Worm (Caenorhabditis elegans): ENCODE measurements around the gene srj-20.

The srj-20 gene

DNA sequence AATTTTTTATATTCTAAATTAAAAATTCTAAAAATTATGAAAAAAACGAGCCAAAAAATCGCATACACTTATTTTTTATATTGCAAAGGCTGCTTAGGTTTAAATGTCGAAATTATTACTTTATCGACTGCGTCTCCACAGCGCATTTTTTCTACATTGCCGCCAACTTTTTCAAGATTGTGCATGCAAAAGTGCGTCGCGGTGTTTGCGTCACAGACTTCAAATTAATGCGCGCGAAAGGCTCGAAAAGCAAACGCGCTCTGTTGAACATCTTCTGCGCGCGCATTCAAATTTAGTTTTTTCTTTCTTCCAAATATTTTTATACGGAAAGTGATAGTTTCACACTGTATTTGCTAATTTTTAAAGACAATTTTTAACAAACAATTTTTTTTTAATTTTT lies 27.5 kb upstream of the srj-20 start (continued):
- TF ChIP-seq F55B11.4 (tag; optimal IDR thresholded peaks at IDR 0.05; ENCODE audit: borderline replicate concordance, insufficient read depth) = no peak
- TF ChIP-seq F57A8.1 (GFP tag; optimal IDR thresholded peaks at IDR 0.05) = no peak
- peak; percentile 81; the same call in 1 of the 2 replicates for TF ChIP-seq madf-3 (GFP tag; IDR thresholded peaks at IDR 0.05)
- TF ChIP-seq F37B4.10 (GFP tag; IDR thresholded peaks at IDR 0.05) = peak; percentile 85; the same call in 1 of the 2 replicates
- TF ChIP-seq unc-130 (GFP tag; optimal IDR thresholded peaks at IDR 0.05) = peak; percentile 38
- peak; percentile 82 for TF ChIP-seq ceh-27 (GFP tag; optimal IDR thresholded peaks at IDR 0.05)
- TF ChIP-seq B0035.1 (tag; optimal IDR thresholded peaks at IDR 0.05) = peak; percentile 22
- peak; percentile 67; the same call in 1 of the 2 replicates for TF ChIP-seq hmg-20 (GFP tag; IDR thresholded peaks at IDR 0.05)
- TF ChIP-seq lag-1 (GFP tag; IDR thresholded peaks at IDR 0.05) = no peak
- TF ChIP-seq rec-8 (tag; optimal IDR thresholded peaks at IDR 0.05) = no peak
- peak; percentile 80 for TF ChIP-seq madf-6 (GFP tag; IDR thresholded peaks at IDR 0.05)
- 0 out of 2 replicates have a peak, but pooled peaks have one; percentile 58 for TF ChIP-seq cebp-2 (GFP tag; IDR thresholded peaks at IDR 0.05)
- no peak for TF ChIP-seq mes-4 (tag; optimal IDR thresholded peaks at IDR 0.05)
- TF ChIP-seq hlh-12 (tag; optimal IDR thresholded peaks at IDR 0.05) = no peak
- TF ChIP-seq fkh-3 (tag; optimal IDR thresholded peaks at IDR 0.05) = no peak
- TF ChIP-seq dpff-1 (tag; optimal IDR thresholded peaks at IDR 0.05) = no peak
- TF ChIP-seq gei-17 (GFP tag; optimal IDR thresholded peaks at IDR 0.05) = peak; percentile 67
- peak; percentile 92 for TF ChIP-seq nfyb-1 (GFP tag; IDR thresholded peaks at IDR 0.05)
- TF ChIP-seq let-526 (GFP tag; IDR thresholded peaks at IDR 0.05) = peak; percentile 69; the same call in 1 of the 2 replicates
- TF ChIP-seq nhr-179 (tag; optimal IDR thresholded peaks at IDR 0.05) = no peak
- peak; percentile 95 for TF ChIP-seq pbrm-1 (GFP tag; IDR thresholded peaks at IDR 0.05)
- TF ChIP-seq egl-18 (GFP tag; IDR thresholded peaks at IDR 0.05) = 0 out of 2 replicates have a peak, but pooled peaks have one; percentile 71
- peak; percentile 35 for TF ChIP-seq nhr-80 (tag; optimal IDR thresholded peaks at IDR 0.05)
- TF ChIP-seq repo-1 (tag; optimal IDR thresholded peaks at IDR 0.05) = peak; percentile 47
- no peak for TF ChIP-seq F10E7.11 (tag; optimal IDR thresholded peaks at IDR 0.05)
- no peak for TF ChIP-seq die-1 (tag; optimal IDR thresholded peaks at IDR 0.05)
- no peak for TF ChIP-seq akir-1 (GFP tag; optimal IDR thresholded peaks at IDR 0.05)
- TF ChIP-seq lin-54 (GFP tag; optimal IDR thresholded peaks at IDR 0.05) = peak; percentile 98
- TF ChIP-seq pha-4 (tag; optimal IDR thresholded peaks at IDR 0.05) = no peak
- no peak for TF ChIP-seq F52B5.7 (tag; optimal IDR thresholded peaks at IDR 0.05)
- TF ChIP-seq ztf-6 (GFP tag; IDR thresholded peaks at IDR 0.05) = no peak
- TF ChIP-seq Y53F4B.3 (GFP tag; IDR thresholded peaks at IDR 0.05) = no peak
- peak; percentile 51; the same call in 1 of the 2 replicates for TF ChIP-seq lin-26 (GFP tag; IDR thresholded peaks at IDR 0.05)
- no peak for TF ChIP-seq ztf-25 (GFP tag; IDR thresholded peaks at IDR 0.05)
- no peak for TF ChIP-seq snpc-1.1 (tag; optimal IDR thresholded peaks at IDR 0.05; ENCODE audit: insufficient read depth)
- peak; percentile 88 for TF ChIP-seq K11D2.4 (GFP tag; IDR thresholded peaks at IDR 0.05)
- no peak for TF ChIP-seq hlh-26 (GFP tag; conservative IDR thresholded peaks at IDR 0.05)
- no peak for TF ChIP-seq him-1 (tag; optimal IDR thresholded peaks at IDR 0.05)
- TF ChIP-seq tlf-1 (GFP tag; optimal IDR thresholded peaks at IDR 0.05) = peak; percentile 71
- TF ChIP-seq Y56A3A.18 (GFP tag; IDR thresholded peaks at IDR 0.05) = no peak; the same call in 1 of the 2 replicates
- TF ChIP-seq aptf-2 (GFP tag; conservative IDR thresholded peaks at IDR 0.05) = peak; percentile 53; the same call in 1 of the 2 replicates
- no peak for TF ChIP-seq ama-1 (optimal IDR thresholded peaks at IDR 0.05)
- no peak for TF ChIP-seq ama-1 (GFP tag; optimal IDR thresholded peaks at IDR 0.05)
- peak; percentile 68 for TF ChIP-seq attf-3 (GFP tag; conservative IDR thresholded peaks at IDR 0.05)
- TF ChIP-seq Y79H2A.3 (GFP tag; conservative IDR thresholded peaks at IDR 0.05) = no peak
- TF ChIP-seq ztf-28 (GFP tag; IDR thresholded peaks at IDR 0.05) = 0 out of 2 replicates have a peak, but pooled peaks have one; percentile 62
- peak; percentile 27 for TF ChIP-seq F23B12.7 (tag; optimal IDR thresholded peaks at IDR 0.05; ENCODE audit: insufficient read depth)
- TF ChIP-seq tbx-9 (tag; optimal IDR thresholded peaks at IDR 0.05; ENCODE audit: borderline replicate concordance) = no peak
- peak; percentile 81 for TF ChIP-seq hmg-1.2 (GFP tag; IDR thresholded peaks at IDR 0.05)
